Worm (Caenorhabditis elegans) whole organism, L2 larva: Measurements from ENCODE around the gene fbxa-18.
A peak's percentile ranks its signal among the peaks of the same experiment; 100 is the strongest.

Source experiments
- F13H6.1 ChIP-seq: sonication (generic microtip); optimal IDR thresholded peaks from 2 replicates; lab custom pipeline; 2016; ENCODE audit warnings: missing genetic modification characterization, missing compliant biosample characterization
- Y55F3AM.14 ChIP-seq: fragments of 200-800 bp; sonication (Bioruptor generic); optimal IDR thresholded peaks from 2 replicates; lab custom pipeline; 2018; ENCODE audit warnings: mild to moderate bottlenecking, missing genetic modification characterization, missing compliant biosample characterization
- alr-1 ChIP-seq: fragments of 150-350 bp; optimal IDR thresholded peaks from 2 replicates; lab custom pipeline; 2014; ENCODE audit warnings: missing biosample characterization, missing genetic modification characterization
- ama-1 ChIP-seq: fragments of 150-350 bp; optimal IDR thresholded peaks from 2 replicates; lab custom pipeline; 2018; ENCODE audit warnings: inconsistent platforms
- blmp-1 ChIP-seq: sonication (generic microtip); optimal IDR thresholded peaks from 2 replicates; lab custom pipeline; 2017; ENCODE audit warnings: missing genetic modification characterization, mild to moderate bottlenecking, missing compliant biosample characterization, antibody characterized with exemption, moderate library complexity; ENCODE audit not compliant: insufficient read depth
- ceh-16 ChIP-seq: fragments of 150-350 bp; optimal IDR thresholded peaks from 2 replicates; lab custom pipeline; 2014; ENCODE audit warnings: missing biosample characterization, missing genetic modification characterization
- ceh-82 ChIP-seq: fragments of 150-350 bp; optimal IDR thresholded peaks from 2 replicates; lab custom pipeline; 2014; ENCODE audit warnings: missing biosample characterization, missing genetic modification characterization
- crh-2 ChIP-seq: sonication (generic microtip); optimal IDR thresholded peaks from 2 replicates; lab custom pipeline; 2017; ENCODE audit warnings: missing biosample characterization, missing genetic modification characterization
- dmd-4 ChIP-seq: sonication (generic microtip); optimal IDR thresholded peaks from 2 replicates; lab custom pipeline; 2017; ENCODE audit warnings: missing biosample characterization, missing genetic modification characterization
- elt-1 ChIP-seq: fragments of 150-350 bp; optimal IDR thresholded peaks from 2 replicates; lab custom pipeline; 2014; ENCODE audit warnings: missing biosample characterization, missing genetic modification characterization
- elt-3 ChIP-seq: sonication (generic microtip); optimal IDR thresholded peaks from 2 replicates; lab custom pipeline; 2017; ENCODE audit warnings: missing biosample characterization, missing genetic modification characterization
- fos-1 ChIP-seq: fragments of 150-350 bp; optimal IDR thresholded peaks from 2 replicates; lab custom pipeline; 2014; ENCODE audit warnings: missing biosample characterization, missing genetic modification characterization
- lin-11 ChIP-seq: fragments of 150-350 bp; sonication (generic microtip); optimal IDR thresholded peaks from 2 replicates; lab custom pipeline; 2014; ENCODE audit warnings: missing biosample characterization, missing genetic modification characterization, inconsistent platforms, mixed read lengths
- lin-13 ChIP-seq: fragments of 150-350 bp; optimal IDR thresholded peaks from 2 replicates; lab custom pipeline; 2014; ENCODE audit warnings: missing biosample characterization, missing genetic modification reagents, missing genetic modification characterization
- lin-39 ChIP-seq: fragments of 150-350 bp; optimal IDR thresholded peaks from 2 replicates; lab custom pipeline; 2014; ENCODE audit warnings: missing biosample characterization, missing genetic modification reagents, missing genetic modification characterization
- mab-5 ChIP-seq: fragments of 150-350 bp; optimal IDR thresholded peaks from 2 replicates; lab custom pipeline; 2014; ENCODE audit warnings: missing biosample characterization, missing genetic modification characterization
- mbf-1 ChIP-seq: sonication (generic microtip); optimal IDR thresholded peaks from 2 replicates; lab custom pipeline; 2017; ENCODE audit warnings: missing biosample characterization, missing genetic modification characterization
- mdl-1 ChIP-seq, 2 experiments: fragments of 150-350 bp in 1 of 2; sonication (generic microtip) in 1 of 2; optimal IDR thresholded peaks; 2 replicates each; lab custom pipeline; 2017; ENCODE audit warnings: missing biosample characterization in 2 of 2, missing genetic modification characterization in 2 of 2
- nhr-10 ChIP-seq: sonication (generic microtip); optimal IDR thresholded peaks from 2 replicates; lab custom pipeline; 2017; ENCODE audit warnings: missing biosample characterization, missing genetic modification characterization
- nhr-11 ChIP-seq: fragments of 150-350 bp; optimal IDR thresholded peaks from 2 replicates; lab custom pipeline; 2014; ENCODE audit warnings: missing biosample characterization, missing genetic modification characterization
- nhr-129 ChIP-seq: fragments of 150-350 bp; optimal IDR thresholded peaks from 2 replicates; lab custom pipeline; 2014; ENCODE audit warnings: missing biosample characterization, missing genetic modification characterization
- nhr-21 ChIP-seq: fragments of 150-350 bp; optimal IDR thresholded peaks from 2 replicates; lab custom pipeline; 2014; ENCODE audit warnings: missing biosample characterization, missing genetic modification characterization
- nhr-23 ChIP-seq: fragments of 150-350 bp; optimal IDR thresholded peaks from 2 replicates; lab custom pipeline; 2014; ENCODE audit warnings: missing biosample characterization, missing genetic modification reagents, missing genetic modification characterization
- nhr-25 ChIP-seq: fragments of 150-350 bp; sonication (generic microtip); optimal IDR thresholded peaks from 3 replicates; lab custom pipeline; 2014; ENCODE audit warnings: missing biosample characterization, missing genetic modification characterization
- nhr-6 ChIP-seq: fragments of 150-350 bp; optimal IDR thresholded peaks from 2 replicates; lab custom pipeline; 2014; ENCODE audit warnings: missing biosample characterization, missing genetic modification characterization
- skn-1 ChIP-seq: sonication (generic microtip); optimal IDR thresholded peaks from 2 replicates; lab custom pipeline; 2017; ENCODE audit warnings: missing biosample characterization, missing genetic modification characterization
- sma-3 ChIP-seq: sonication (generic microtip); optimal IDR thresholded peaks from 2 replicates; lab custom pipeline; 2016; ENCODE audit warnings: missing genetic modification reagents, missing genetic modification characterization, missing compliant biosample characterization
- sma-9 ChIP-seq, 2 experiments: fragments of 150-350 bp in 1 of 2; sonication (generic microtip) in 1 of 2; optimal IDR thresholded peaks; 2 replicates each; lab custom pipeline; 2014 to 2016; ENCODE audit warnings: missing genetic modification characterization in 2 of 2, mild to moderate bottlenecking in 1 of 2, missing biosample characterization in 1 of 2, missing compliant biosample characterization in 1 of 2, missing genetic modification reagents in 1 of 2, moderate library complexity in 1 of 2
- snpc-4 ChIP-seq: fragments of 150-350 bp; optimal IDR thresholded peaks from 2 replicates; lab custom pipeline; 2014; ENCODE audit warnings: missing biosample characterization, missing genetic modification characterization
- unc-39 ChIP-seq: fragments of 150-350 bp; optimal IDR thresholded peaks from 2 replicates; lab custom pipeline; 2014; ENCODE audit warnings: missing biosample characterization, missing genetic modification characterization
- unc-55 ChIP-seq: fragments of 150-350 bp; sonication (generic microtip); optimal IDR thresholded peaks from 3 replicates; lab custom pipeline; 2014; ENCODE audit warnings: missing biosample characterization, missing genetic modification reagents, missing genetic modification characterization
- unc-62 ChIP-seq: fragments of 150-350 bp; optimal IDR thresholded peaks from 2 replicates; lab custom pipeline; 2014; ENCODE audit warnings: missing biosample characterization, missing genetic modification reagents, missing genetic modification characterization
- zag-1 ChIP-seq: fragments of 150-350 bp; optimal IDR thresholded peaks from 2 replicates; lab custom pipeline; 2014; ENCODE audit warnings: missing biosample characterization, missing genetic modification characterization
- ztf-1 ChIP-seq: fragments of 200-800 bp; sonication (Bioruptor generic); conservative IDR thresholded peaks from 2 replicates; pipeline ENCODE4 v1.3.6; 2022; ENCODE audit warnings: missing genetic modification characterization, missing compliant biosample characterization
- ztf-11 ChIP-seq: sonication (generic microtip); optimal IDR thresholded peaks from 2 replicates; lab custom pipeline; 2017; ENCODE audit warnings: missing biosample characterization, missing genetic modification characterization

The fbxa-18 gene

DNA sequence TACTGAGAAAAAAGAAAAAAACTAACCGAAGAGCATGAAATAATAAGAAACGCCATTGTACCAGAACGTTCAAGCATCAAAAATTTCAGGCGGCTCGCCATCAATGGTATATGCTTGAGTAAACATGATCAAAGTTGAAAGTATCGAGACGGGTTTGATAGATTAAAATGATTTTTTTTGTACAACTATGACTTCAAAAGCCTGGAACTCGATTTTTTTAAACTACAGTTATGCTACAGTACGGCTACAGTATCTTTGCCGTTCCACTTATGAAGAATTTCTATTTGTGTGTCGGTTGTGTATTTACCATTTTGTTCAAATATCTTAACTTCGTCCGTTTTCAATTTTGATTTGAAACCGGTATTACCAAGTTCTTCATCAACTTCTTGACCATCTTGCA, 12.6 kb downstream of the fbxa-18 start, which contains the start of gene str-97:
TSS of gene str-97 (minus strand) at position 101 of the 400 bp plus-strand sequence.
- TF ChIP-seq crh-2 (tag; lab: Kevin White, UChicago), result no peak
- no peak for TF ChIP-seq sma-3 (GFP tag; lab: Kevin White, UChicago)
- no peak for TF ChIP-seq lin-39 (tag; lab: Kevin White, UChicago)
- no peak for TF ChIP-seq dmd-4
- no peak for TF ChIP-seq alr-1 (tag; lab: Kevin White, UChicago)
- TF ChIP-seq mbf-1 (tag; lab: Kevin White, UChicago), result no peak
- TF ChIP-seq nhr-11 (tag; lab: Kevin White, UChicago), result no peak
- no peak for TF ChIP-seq unc-39 (tag; lab: Kevin White, UChicago)
- TF ChIP-seq elt-3 (tag; lab: Kevin White, UChicago), result no peak
- TF ChIP-seq unc-55 (GFP tag; lab: Kevin White, UChicago), result no peak
- TF ChIP-seq ztf-1, result no peak

DNA sequence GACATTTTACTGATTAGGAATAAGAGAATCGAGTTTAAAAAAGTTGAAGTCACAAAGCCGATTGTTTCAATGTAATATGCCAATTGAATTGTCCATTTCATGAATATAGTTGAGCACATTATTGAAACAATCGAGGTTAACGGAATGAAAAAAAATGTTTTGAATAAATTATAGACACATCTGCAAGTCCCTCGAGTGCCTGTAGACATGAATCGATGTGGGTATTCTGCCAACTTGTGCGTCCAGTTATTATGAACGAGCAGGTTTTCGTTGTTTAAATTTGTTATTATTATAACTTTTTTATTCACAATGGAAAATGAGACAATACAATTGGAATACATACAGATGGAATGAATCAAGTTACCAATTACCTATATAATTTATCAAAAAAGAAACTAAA, 15.9 kb downstream of the fbxa-18 start, which contains the start of gene str-99:
TSS of gene str-99 (minus strand) at position 101 of the 400 bp plus-strand sequence.
- TF ChIP-seq elt-1 (tag; lab: Kevin White, UChicago) (no peak), unc-62 (GFP tag; lab: Kevin White, UChicago) (no peak), unc-55 (GFP tag; lab: Kevin White, UChicago) (no peak), nhr-25 (tag; lab: Kevin White, UChicago) (no peak), mab-5 (tag; lab: Kevin White, UChicago) (no peak), dmd-4 (no peak), nhr-21 (tag; lab: Kevin White, UChicago) (no peak), ztf-11 (no peak), mdl-1 (tag; optimal IDR thresholded peaks at IDR 0.05; lab: Kevin White, UChicago) (no peak), fos-1 (tag; lab: Kevin White, UChicago) (no peak), ceh-82 (tag; lab: Kevin White, UChicago) (no peak), snpc-4 (no peak), lin-13 (GFP tag; lab: Kevin White, UChicago) (no peak)

DNA sequence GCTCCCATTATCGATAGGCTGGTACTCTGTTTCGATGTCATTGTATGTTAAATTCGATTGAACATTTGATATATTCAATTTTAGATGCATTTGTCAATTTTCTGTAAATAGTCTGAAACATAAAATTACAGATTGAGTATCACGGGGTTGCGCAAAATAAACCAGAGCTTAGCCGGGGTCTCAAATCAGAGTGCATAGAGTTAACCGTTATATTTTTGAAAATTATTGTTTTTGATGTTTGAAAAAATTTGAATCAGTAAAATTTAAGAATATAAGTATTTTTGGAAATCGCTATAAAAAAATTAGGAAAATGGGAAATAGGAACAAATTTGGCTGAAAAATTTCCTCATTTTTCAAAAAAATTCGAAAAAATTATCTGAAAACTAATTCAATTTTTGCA, 17.1 kb downstream of the fbxa-18 start, which contains the start of gene F10A3.17:
TSS of gene F10A3.17 (minus strand) at position 101 of the 400 bp plus-strand sequence.
- no peak for TF ChIP-seq nhr-21 (tag; lab: Kevin White, UChicago)
- TF ChIP-seq ztf-11, result no peak
- TF ChIP-seq ama-1 (lab: Kevin White, UChicago), result no peak
- TF ChIP-seq F13H6.1 (tag; lab: Kevin White, UChicago), result no peak
- no peak for TF ChIP-seq nhr-6 (tag; lab: Kevin White, UChicago)
- TF ChIP-seq skn-1 (tag; lab: Kevin White, UChicago), result no peak
- TF ChIP-seq ztf-1, result no peak
- TF ChIP-seq elt-1 (tag; lab: Kevin White, UChicago), result no peak
- no peak for TF ChIP-seq zag-1 (tag; lab: Kevin White, UChicago)
- TF ChIP-seq blmp-1, result no peak
- no peak for TF ChIP-seq nhr-10 (tag; lab: Kevin White, UChicago)
- no peak for TF ChIP-seq Y55F3AM.14 (GFP tag; lab: Kevin White, UChicago)
- TF ChIP-seq nhr-23 (tag; lab: Kevin White, UChicago), result no peak

ce11 chrV:16160087-16160486, 17.6 kb downstream of the fbxa-18 start:
- TF ChIP-seq sma-9 (GFP tag; optimal IDR thresholded peaks at IDR 0.05; lab: Kevin White, UChicago) (no peak), sma-9 (tag; optimal IDR thresholded peaks at IDR 0.05; lab: Kevin White, UChicago) (no peak), nhr-129 (tag; lab: Kevin White, UChicago) (peak; percentile 83), fos-1 (tag; lab: Kevin White, UChicago) (peak; percentile 62), unc-55 (GFP tag; lab: Kevin White, UChicago) (peak; percentile 56), alr-1 (tag; lab: Kevin White, UChicago) (no peak)

ce11 chrV:16162124-16162735, 19.8 kb downstream of the fbxa-18 start, which contains the start of the genes str-109 and F10A3.11:
TSS of gene str-109 (minus strand) at chrV:16162224.
TSS of gene F10A3.11 (plus strand) at chrV:16162685.
- TF ChIP-seq lin-11 (tag; lab: Kevin White, UChicago) (no peak), skn-1 (tag; lab: Kevin White, UChicago) (no peak), ceh-16 (tag; lab: Kevin White, UChicago) (no peak)
- TF ChIP-seq, all 48 proteins: peak for 0
